Fruit fly (Drosophila melanogaster): ENCODE data around the gene CG4829.

Gene CG4829

dm6 chrX:16791920-16792829 lies 19.3 kb upstream of the CG4829 start, which contains the start of gene CG4768 (continued):
- TF ChIP-seq CG13287 (GFP tag; IDR thresholded peaks at IDR 0.05; ENCODE audit: partially characterized antibody) (peak; percentile 16; the same call in 1 of the 2 replicates), CG3995 (GFP tag; optimal IDR thresholded peaks at IDR 0.05) (peak; percentile 95), CG4617 (GFP tag; optimal IDR thresholded peaks at IDR 0.05; ENCODE audit: borderline replicate concordance) (peak; percentile 40), nom (GFP tag; optimal IDR thresholded peaks at IDR 0.05) (peak; percentile 17), CG3163 (GFP tag; optimal IDR thresholded peaks at IDR 0.05) (peak; percentile 6), yki (optimal IDR thresholded peaks at IDR 0.05) (no peak), prd (optimal IDR thresholded peaks at IDR 0.05) (no peak), prd (GFP tag; IDR thresholded peaks at IDR 0.05) (0 out of 3 replicates have a peak, but pooled peaks have one; percentile 7), Sry-β (GFP tag; optimal IDR thresholded peaks at IDR 0.05) (peak; percentile 14), bcd (GFP tag; optimal IDR thresholded peaks at IDR 0.05) (no peak), Ets65A (GFP tag) (peak; percentile 70), CG10543 (GFP tag; optimal IDR thresholded peaks at IDR 0.05) (peak; percentile 30), CG4328 (GFP tag; optimal IDR thresholded peaks at IDR 0.05) (no peak), CG30403 (GFP tag; optimal IDR thresholded peaks at IDR 0.05) (no peak), Med (GFP tag) (peak; percentile 66), CG12659 (GFP tag; optimal IDR thresholded peaks at IDR 0.05) (peak; percentile 2), ken (GFP tag; IDR thresholded peaks at IDR 0.05) (no peak), slbo (GFP tag; IDR thresholded peaks at IDR 0.05) (0 out of 2 replicates have a peak, but pooled peaks have one; percentile 17), CG10431 (GFP tag; optimal IDR thresholded peaks at IDR 0.05) (peak; percentile 13), CG12391 (tag; optimal IDR thresholded peaks at IDR 0.05) (peak; percentile 3), CG17385 (GFP tag; optimal IDR thresholded peaks at IDR 0.05) (peak; percentile 90), CG9797 (GFP tag; optimal IDR thresholded peaks at IDR 0.05) (no peak), Fer1 (GFP tag; optimal IDR thresholded peaks at IDR 0.05) (peak; percentile 17), ap (GFP tag; IDR thresholded peaks at IDR 0.05) (no peak), Adf1 (GFP tag; IDR thresholded peaks at IDR 0.05) (0 out of 2 replicates have a peak, but pooled peaks have one; percentile 42), unc-4 (GFP tag; IDR thresholded peaks at IDR 0.05; ENCODE audit: partially characterized antibody) (0 out of 2 replicates have a peak, but pooled peaks have one; percentile 21), CG2202 (tag; optimal IDR thresholded peaks at IDR 0.05) (no peak), Hr78 (GFP tag; optimal IDR thresholded peaks at IDR 0.05) (no peak), HmgZ (tag; optimal IDR thresholded peaks at IDR 0.05) (peak; percentile 0), CG13624 (GFP tag; optimal IDR thresholded peaks at IDR 0.05) (peak; percentile 7), dm (GFP tag; optimal IDR thresholded peaks at IDR 0.05) (no peak), CG9437 (GFP tag; optimal IDR thresholded peaks at IDR 0.05) (peak; percentile 24), CG8478 (optimal IDR thresholded peaks at IDR 0.05) (peak; percentile 71), MESR4 (GFP tag; optimal IDR thresholded peaks at IDR 0.05) (peak; percentile 85), MBD-R2 (GFP tag; IDR thresholded peaks at IDR 0.05) (peak; percentile 33; the same call in 1 of the 2 replicates), CG4820 (GFP tag; optimal IDR thresholded peaks at IDR 0.05) (no peak), sna (GFP tag; IDR thresholded peaks at IDR 0.05; ENCODE audit: partially characterized antibody) (0 out of 2 replicates have a peak, but pooled peaks have one; percentile 33), pzg (GFP tag; optimal IDR thresholded peaks at IDR 0.05) (peak; percentile 25), Dref (GFP tag; IDR thresholded peaks at IDR 0.05) (peak; percentile 44), D (optimal IDR thresholded peaks at IDR 0.05) (peak; percentile 64), D (GFP tag; optimal IDR thresholded peaks at IDR 0.05) (no peak), CG15514 (GFP tag; optimal IDR thresholded peaks at IDR 0.05) (peak; percentile 98), BEAF-32 (GFP tag; optimal IDR thresholded peaks at IDR 0.05) (peak; percentile 24), CG8290 (GFP tag; optimal IDR thresholded peaks at IDR 0.05) (no peak), CG8290 (tag; optimal IDR thresholded peaks at IDR 0.05) (peak in 1 of 2 experiments; percentile 3), Side (GFP tag; optimal IDR thresholded peaks at IDR 0.05) (no peak)

Data from whole organism, embryonic.